Fruit fly (Drosophila melanogaster): ENCODE measurements around the gene CG31189.

DNA sequence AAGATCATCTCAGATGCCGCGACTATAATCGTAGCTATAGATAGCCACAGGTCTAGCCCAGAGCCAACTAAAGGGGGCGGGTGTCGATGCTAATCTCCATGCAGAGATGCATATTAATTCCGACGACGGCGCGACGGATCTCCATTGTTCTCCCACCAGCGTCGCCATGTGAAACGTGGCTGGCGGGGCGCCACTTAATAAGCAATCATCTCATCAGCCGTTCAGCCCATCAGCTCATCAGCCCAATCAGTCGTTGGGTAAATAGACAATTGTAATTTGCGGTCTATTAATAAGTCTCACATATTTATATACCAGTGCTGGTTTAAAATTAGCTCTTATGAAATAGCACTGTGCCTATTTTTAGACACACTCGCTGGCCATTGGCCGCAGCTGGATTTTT, 20.1 kb downstream of the CG31189 start:
- no peak for TF ChIP-seq pan (optimal IDR thresholded peaks at IDR 0.05)
- TF ChIP-seq CG8478 (optimal IDR thresholded peaks at IDR 0.05), result no peak
- no peak for TF ChIP-seq EcR (GFP tag; optimal IDR thresholded peaks at IDR 0.05)
- TF ChIP-seq psq (optimal IDR thresholded peaks at IDR 0.05), result no peak
- TF ChIP-seq Dll (optimal IDR thresholded peaks at IDR 0.05), result no peak
